Fruit fly (Drosophila melanogaster) whole organism, embryonic: ENCODE measurements around the gene CG6254.
A peak's percentile ranks its signal among the peaks of the same experiment; 100 is the strongest.

Source experiments
- Abd-B ChIP-seq: fragments of 200-800 bp; sonication (Bioruptor generic); optimal IDR thresholded peaks from 2 replicates; lab custom pipeline; 2018; ENCODE audit warnings: missing biosample characterization, mild to moderate bottlenecking, missing genetic modification characterization, moderate library complexity
- C15 ChIP-seq: fragments of 200-800 bp; sonication (Bioruptor generic); IDR thresholded peaks from 3 replicates; pipeline ENCODE4 v1.3.6; 2022; ENCODE audit warnings: missing biosample characterization, missing genetic modification characterization
- CG11695 ChIP-seq: fragments of 200-800 bp; sonication (Bioruptor generic); IDR thresholded peaks from 3 replicates; pipeline ENCODE4 v1.3.6; 2022; ENCODE audit warnings: missing biosample characterization, missing genetic modification characterization
- CG12299 ChIP-seq: fragments of 200-800 bp; sonication (Bioruptor generic); optimal IDR thresholded peaks from 2 replicates; lab custom pipeline; 2018; ENCODE audit warnings: missing biosample characterization, mild to moderate bottlenecking, missing genetic modification characterization
- CG12391 ChIP-seq: fragments of 200-800 bp; sonication (Bioruptor generic); optimal IDR thresholded peaks from 3 replicates; lab custom pipeline; 2018; ENCODE audit warnings: missing biosample characterization, mild to moderate bottlenecking, missing genetic modification characterization, moderate library complexity
- CG12744 ChIP-seq: fragments of 200-800 bp; sonication (Bioruptor generic); optimal IDR thresholded peaks from 2 replicates; lab custom pipeline; 2016; ENCODE audit warnings: missing biosample characterization, missing genetic modification characterization
- CG13296 ChIP-seq: fragments of 200-800 bp; sonication (Bioruptor generic); optimal IDR thresholded peaks from 3 replicates; lab custom pipeline; 2018; ENCODE audit warnings: missing biosample characterization, mild to moderate bottlenecking, missing genetic modification characterization
- CG13424 ChIP-seq: fragments of 200-800 bp; sonication (Bioruptor generic); optimal IDR thresholded peaks from 2 replicates; lab custom pipeline; 2019; ENCODE audit warnings: missing biosample characterization, mild to moderate bottlenecking, missing genetic modification characterization, moderate library complexity
- CG15514 ChIP-seq: fragments of 200-800 bp; sonication (Bioruptor generic); optimal IDR thresholded peaks from 3 replicates; lab custom pipeline; 2017; ENCODE audit warnings: missing biosample characterization, missing genetic modification characterization, mild to moderate bottlenecking, moderate library complexity, missing genetic modification reagents
- CG3065 ChIP-seq: fragments of 200-800 bp; sonication (Bioruptor generic); optimal IDR thresholded peaks from 2 replicates; lab custom pipeline; 2016; ENCODE audit warnings: missing biosample characterization, missing genetic modification characterization
- CG42726 ChIP-seq: fragments of 200-800 bp; sonication (Bioruptor generic); IDR thresholded peaks from 2 replicates; pipeline ENCODE4 v1.3.6; 2022; ENCODE audit warnings: missing biosample characterization, missing genetic modification characterization; ENCODE audit not compliant: partially characterized antibody
- CG4404 ChIP-seq: fragments of 200-800 bp; sonication (Bioruptor generic); IDR thresholded peaks from 2 replicates; pipeline ENCODE4 v1.3.6; 2022; ENCODE audit warnings: missing biosample characterization, missing genetic modification characterization
- CG5245 ChIP-seq: fragments of 200-800 bp; sonication (Bioruptor generic); optimal IDR thresholded peaks from 3 replicates; lab custom pipeline; 2016; ENCODE audit warnings: missing biosample characterization, missing genetic modification characterization
- CG6254 ChIP-seq: fragments of 200-800 bp; sonication (Bioruptor generic); optimal IDR thresholded peaks from 3 replicates; lab custom pipeline; 2017; ENCODE audit warnings: mild to moderate bottlenecking, missing biosample characterization, missing genetic modification reagents, missing genetic modification characterization
- CG6765 ChIP-seq: fragments of 200-800 bp; sonication (Bioruptor generic); optimal IDR thresholded peaks from 3 replicates; lab custom pipeline; 2017; ENCODE audit warnings: missing biosample characterization, mild to moderate bottlenecking, missing genetic modification characterization
- CG7357 ChIP-seq: fragments of 200-800 bp; sonication (Bioruptor generic); IDR thresholded peaks from 3 replicates; pipeline ENCODE4 v1.3.6; 2022; ENCODE audit warnings: missing biosample characterization, missing genetic modification characterization
- CG8944 ChIP-seq: fragments of 200-800 bp; sonication (Bioruptor generic); optimal IDR thresholded peaks from 3 replicates; lab custom pipeline; 2016; ENCODE audit warnings: missing biosample characterization, missing genetic modification characterization
- CHES-1-like ChIP-seq: fragments of 200-800 bp; sonication (Bioruptor generic); optimal IDR thresholded peaks from 2 replicates; lab custom pipeline; 2016; ENCODE audit warnings: missing biosample characterization, missing genetic modification characterization
- Dbx ChIP-seq: fragments of 200-800 bp; sonication (Bioruptor generic); IDR thresholded peaks from 3 replicates; pipeline ENCODE4 v1.3.6; 2022; ENCODE audit warnings: missing biosample characterization, missing genetic modification characterization
- Doc3 ChIP-seq: fragments of 200-800 bp; sonication (Bioruptor generic); IDR thresholded peaks from 3 replicates; pipeline ENCODE4 v1.3.6; 2022; ENCODE audit warnings: missing biosample characterization, missing genetic modification characterization; ENCODE audit not compliant: partially characterized antibody
- Oli ChIP-seq: fragments of 200-800 bp; sonication (Bioruptor generic); optimal IDR thresholded peaks from 2 replicates; lab custom pipeline; 2018; ENCODE audit warnings: missing biosample characterization, mild to moderate bottlenecking, missing genetic modification characterization, moderate library complexity
- Pdp1 ChIP-seq, 2 experiments: fragments of 200-800 bp; sonication (Bioruptor generic); optimal IDR thresholded peaks; 3 replicates each; lab custom pipeline; 2016; ENCODE audit warnings: missing biosample characterization in 2 of 2, missing genetic modification characterization in 2 of 2, mild to moderate bottlenecking in 1 of 2, moderate library complexity in 1 of 2
- Xrp1 ChIP-seq: fragments of 200-800 bp; sonication (Bioruptor generic); IDR thresholded peaks from 2 replicates; pipeline ENCODE4 v1.3.6; 2022; ENCODE audit warnings: missing biosample characterization, missing genetic modification characterization
- az2 ChIP-seq: fragments of 200-800 bp; sonication (Bioruptor generic); optimal IDR thresholded peaks from 3 replicates; lab custom pipeline; 2016; ENCODE audit warnings: missing biosample characterization, missing genetic modification characterization
- chif ChIP-seq, 2 experiments: fragments of 200-800 bp; sonication (Bioruptor generic); optimal IDR thresholded peaks; 3 replicates each; lab custom pipeline; 2016; ENCODE audit warnings: missing biosample characterization in 2 of 2, missing genetic modification characterization in 2 of 2
- gem ChIP-seq: fragments of 200-800 bp; sonication (Bioruptor generic); optimal IDR thresholded peaks from 2 replicates; lab custom pipeline; 2019; ENCODE audit warnings: missing biosample characterization, mild to moderate bottlenecking, missing genetic modification characterization, moderate library complexity
- grau ChIP-seq: fragments of 200-800 bp; optimal IDR thresholded peaks from 3 replicates; lab custom pipeline; 2019; ENCODE audit warnings: missing biosample characterization, mild to moderate bottlenecking, missing genetic modification characterization, moderate library complexity
- gro ChIP-seq: fragments of 200-800 bp; sonication (Bioruptor generic); optimal IDR thresholded peaks from 2 replicates; lab custom pipeline; 2016; ENCODE audit warnings: missing biosample characterization, missing genetic modification characterization
- ind ChIP-seq: fragments of 200-800 bp; sonication (Bioruptor generic); optimal IDR thresholded peaks from 3 replicates; lab custom pipeline; 2016; ENCODE audit warnings: missing biosample characterization, missing genetic modification characterization
- jigr1 ChIP-seq: fragments of 200-800 bp; sonication (Bioruptor generic); IDR thresholded peaks from 3 replicates; pipeline ENCODE4 v1.3.6; 2022; ENCODE audit warnings: missing biosample characterization, missing genetic modification characterization
- lmd ChIP-seq: fragments of 200-800 bp; sonication (Bioruptor generic); IDR thresholded peaks from 2 replicates; pipeline ENCODE4 v1.3.6; 2022; ENCODE audit warnings: missing biosample characterization, missing genetic modification characterization
- nmo ChIP-seq: fragments of 200-800 bp; sonication (Bioruptor generic); optimal IDR thresholded peaks from 2 replicates; lab custom pipeline; 2018; ENCODE audit warnings: missing biosample characterization, mild to moderate bottlenecking, missing genetic modification characterization, moderate library complexity
- pfk ChIP-seq: fragments of 200-800 bp; sonication (Bioruptor generic); optimal IDR thresholded peaks from 2 replicates; lab custom pipeline; 2018; ENCODE audit warnings: missing biosample characterization, mild to moderate bottlenecking, missing genetic modification characterization, moderate library complexity
- phol ChIP-seq: fragments of 200-800 bp; sonication (Bioruptor generic); optimal IDR thresholded peaks from 3 replicates; lab custom pipeline; 2018; ENCODE audit warnings: missing biosample characterization, mild to moderate bottlenecking, missing genetic modification characterization, moderate library complexity
- repo ChIP-seq: fragments of 200-800 bp; sonication (Bioruptor generic); optimal IDR thresholded peaks from 2 replicates; lab custom pipeline; 2016; ENCODE audit warnings: missing biosample characterization, missing genetic modification characterization
- schlank ChIP-seq: fragments of 200-800 bp; sonication (Bioruptor generic); optimal IDR thresholded peaks from 2 replicates; lab custom pipeline; 2018; ENCODE audit warnings: missing biosample characterization, mild to moderate bottlenecking, missing genetic modification characterization
- shn ChIP-seq: fragments of 200-800 bp; sonication (Bioruptor generic); optimal IDR thresholded peaks from 3 replicates; lab custom pipeline; 2016; ENCODE audit warnings: missing biosample characterization, missing genetic modification characterization
- sob ChIP-seq: fragments of 200-800 bp; sonication (Bioruptor generic); IDR thresholded peaks from 2 replicates; pipeline ENCODE4 v1.3.6; 2022; ENCODE audit warnings: missing biosample characterization, missing genetic modification characterization
- tll ChIP-seq, 2 experiments: fragments of 200-800 bp in 1 of 2; fragments of >200 bp in 1 of 2; sonication (Bioruptor generic) in 1 of 2; optimal IDR thresholded peaks; 2 replicates each; lab custom pipeline; 2017 to 2019; ENCODE audit warnings: missing biosample characterization in 2 of 2, missing genetic modification characterization in 2 of 2, mild to moderate bottlenecking in 1 of 2, moderate library complexity in 1 of 2
- wek ChIP-seq: fragments of 200-800 bp; sonication (Bioruptor generic); optimal IDR thresholded peaks from 3 replicates; lab custom pipeline; 2018; ENCODE audit warnings: missing biosample characterization, mild to moderate bottlenecking, missing genetic modification characterization, moderate library complexity
- wor ChIP-seq: fragments of 200-800 bp; sonication (Bioruptor generic); IDR thresholded peaks from 2 replicates; pipeline ENCODE4 v1.3.6; 2022; ENCODE audit warnings: missing biosample characterization, missing genetic modification characterization
- z ChIP-seq: fragments of 200-800 bp; sonication (Bioruptor generic); IDR thresholded peaks from 3 replicates; pipeline ENCODE4 v1.3.6; 2022; ENCODE audit warnings: missing biosample characterization, missing genetic modification characterization

CG6254 gene

DNA sequence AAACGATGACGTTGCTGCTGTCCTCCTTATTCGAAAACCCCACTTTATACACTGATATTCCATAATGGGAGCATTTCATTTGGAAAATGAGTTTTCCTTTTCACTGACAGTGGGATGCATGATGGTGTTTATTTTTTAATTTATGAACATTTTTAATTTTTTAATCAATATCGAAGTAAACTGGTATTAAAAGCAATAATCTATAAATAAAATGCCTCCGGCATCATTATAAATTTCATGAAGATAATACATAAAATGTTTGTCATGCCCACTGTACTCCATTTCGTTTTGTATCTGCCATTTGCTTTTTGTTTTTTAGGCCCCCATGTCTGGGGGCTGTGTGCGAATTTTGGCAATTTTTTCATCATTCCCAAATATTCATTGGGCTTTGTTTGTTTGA lies 31.0 kb downstream of the CG6254 start (continued):
- TF ChIP-seq az2 (GFP tag; lab: Kevin White, UChicago) (peak; percentile 55), Pdp1 (GFP tag; optimal IDR thresholded peaks at IDR 0.05; lab: Kevin White, UChicago) (peak; percentile 18 to 46), CG8944 (GFP tag; lab: Kevin White, UChicago) (no peak), CG13424 (peak; percentile 61), CG3065 (GFP tag; lab: Kevin White, UChicago) (no peak), CHES-1-like (GFP tag; lab: Kevin White, UChicago) (no peak), C15 (GFP tag; lab: Robert Waterston, UW) (no peak), wek (GFP tag; lab: Kevin White, UChicago) (no peak), CG42726 (GFP tag; lab: Robert Waterston, UW) (no peak), CG12744 (GFP tag; lab: Kevin White, UChicago) (peak; percentile 36), sob (GFP tag; lab: Robert Waterston, UW) (peak; percentile 67), CG12299 (tag; lab: Kevin White, UChicago) (peak; percentile 20), CG6765 (no peak), pfk (GFP tag; lab: Kevin White, UChicago) (no peak), lmd (GFP tag; lab: Robert Waterston, UW) (peak; percentile 75), CG13296 (peak; percentile 62), schlank (tag; lab: Kevin White, UChicago) (no peak), gem (tag; lab: Kevin White, UChicago) (peak; percentile 82), tll (GFP tag; optimal IDR thresholded peaks at IDR 0.05; lab: Kevin White, UChicago) (no peak), CG6254 (peak; percentile 5), ind (GFP tag; lab: Kevin White, UChicago) (peak; percentile 48), jigr1 (GFP tag; lab: Robert Waterston, UW) (no peak), CG7357 (GFP tag; lab: Robert Waterston, UW) (0 out of 3 replicates have a peak, but pooled peaks have one; percentile 53), Dbx (GFP tag; lab: Robert Waterston, UW) (peak; percentile 81), wor (GFP tag; lab: Robert Waterston, UW) (0 out of 2 replicates have a peak, but pooled peaks have one; percentile 26), grau (peak; percentile 73), CG15514 (GFP tag; lab: Kevin White, UChicago) (peak; percentile 38), CG4404 (GFP tag; lab: Robert Waterston, UW) (no peak), chif (GFP tag; optimal IDR thresholded peaks at IDR 0.05; lab: Kevin White, UChicago) (peak in 1 of 2 experiments; percentile 22), repo (GFP tag; lab: Kevin White, UChicago) (no peak), Doc3 (GFP tag; lab: Robert Waterston, UW) (no peak), gro (GFP tag; lab: Kevin White, UChicago) (peak; percentile 49), Oli (tag; lab: Kevin White, UChicago) (peak; percentile 70), CG12391 (peak; percentile 71), CG11695 (GFP tag; lab: Robert Waterston, UW) (peak; percentile 83), CG5245 (GFP tag; lab: Kevin White, UChicago) (peak; percentile 23), shn (GFP tag; lab: Kevin White, UChicago) (no peak), phol (tag; lab: Kevin White, UChicago) (peak; percentile 61), Abd-B (GFP tag; lab: Kevin White, UChicago) (peak; percentile 37), nmo (GFP tag; lab: Kevin White, UChicago) (peak; percentile 64), z (GFP tag; lab: Robert Waterston, UW) (no peak), Xrp1 (GFP tag; lab: Robert Waterston, UW) (peak; percentile 72; the same call in 1 of the 2 replicates)
